Fruit fly (Drosophila melanogaster) Kc167 (cell line): ENCODE data around the gene tctn.

Experiments used
- Myc ChIP-seq: fragments of >200 bp; optimal IDR thresholded peaks from 2 replicates; lab custom pipeline; 2017; ENCODE audit warnings: missing external identifiers
- Sin3A ChIP-seq: fragments of >200 bp; optimal IDR thresholded peaks from 2 replicates; lab custom pipeline; 2018; ENCODE audit warnings: missing external identifiers
- insv ChIP-seq: fragments of >200 bp; optimal IDR thresholded peaks from 3 replicates; lab custom pipeline; 2018; ENCODE audit warnings: missing external identifiers
- ttk ChIP-seq: sonication (Bioruptor generic); optimal IDR thresholded peaks from 2 replicates; lab custom pipeline; 2017; ENCODE audit warnings: missing external identifiers

dm6 chr2L:6171166-6171565 lies 40.7 kb upstream of the tctn start:
- TF ChIP-seq ttk (no peak), Sin3A (no peak), insv (no peak), Myc (no peak)
